Fruit fly (Drosophila melanogaster): ENCODE results near the gene CG3430.

Gene CG3430

dm6 chr2L:6918517-6919202, 38.1 kb upstream of the CG3430 start, which contains the start of gene nop5 (continued):
- TF ChIP-seq CG11093 (GFP tag; IDR thresholded peaks at IDR 0.05) (no peak), CG13296 (GFP tag; optimal IDR thresholded peaks at IDR 0.05) (peak; percentile 81), hkb (optimal IDR thresholded peaks at IDR 0.05) (no peak), hkb (GFP tag; IDR thresholded peaks at IDR 0.05) (no peak), CG4282 (GFP tag; optimal IDR thresholded peaks at IDR 0.05) (no peak), cas (GFP tag; IDR thresholded peaks at IDR 0.05) (no peak), CG16779 (GFP tag; IDR thresholded peaks at IDR 0.05) (no peak), shn (GFP tag; optimal IDR thresholded peaks at IDR 0.05) (no peak), CG12744 (GFP tag; optimal IDR thresholded peaks at IDR 0.05) (no peak), CG2712 (tag; optimal IDR thresholded peaks at IDR 0.05) (peak; percentile 83), gem (tag; optimal IDR thresholded peaks at IDR 0.05) (peak; percentile 85), CG7745 (tag; optimal IDR thresholded peaks at IDR 0.05) (peak; percentile 26), CG18619 (GFP tag; optimal IDR thresholded peaks at IDR 0.05) (peak; percentile 83), CG33557 (GFP tag; optimal IDR thresholded peaks at IDR 0.05) (peak; percentile 74), z (GFP tag; IDR thresholded peaks at IDR 0.05) (no peak), Max (GFP tag; optimal IDR thresholded peaks at IDR 0.05) (peak; percentile 60), CG1233 (GFP tag; optimal IDR thresholded peaks at IDR 0.05) (peak; percentile 76), Deaf1 (tag; optimal IDR thresholded peaks at IDR 0.05) (peak; percentile 4), Hand (GFP tag; optimal IDR thresholded peaks at IDR 0.05) (peak; percentile 56), dysf (GFP tag; IDR thresholded peaks at IDR 0.05) (peak; percentile 64; the same call in 2 of the 3 replicates), CG9727 (GFP tag; optimal IDR thresholded peaks at IDR 0.05) (peak; percentile 81), gce (GFP tag; IDR thresholded peaks at IDR 0.05) (no peak), CG4328 (GFP tag; optimal IDR thresholded peaks at IDR 0.05) (peak; percentile 84), CG11456 (GFP tag; IDR thresholded peaks at IDR 0.05) (0 out of 3 replicates have a peak, but pooled peaks have one; percentile 8), pros (GFP tag; optimal IDR thresholded peaks at IDR 0.05) (peak; percentile 37), Awh (GFP tag; IDR thresholded peaks at IDR 0.05) (no peak), grau (tag; optimal IDR thresholded peaks at IDR 0.05) (peak; percentile 80), Bdp1 (GFP tag; optimal IDR thresholded peaks at IDR 0.05) (no peak), esg (GFP tag; conservative IDR thresholded peaks at IDR 0.05) (no peak), Adf1 (GFP tag; IDR thresholded peaks at IDR 0.05) (no peak), fd102C (GFP tag; optimal IDR thresholded peaks at IDR 0.05) (no peak), Usf (GFP tag; optimal IDR thresholded peaks at IDR 0.05) (peak; percentile 59), CG13624 (GFP tag; optimal IDR thresholded peaks at IDR 0.05) (no peak), CG10147 (GFP tag; optimal IDR thresholded peaks at IDR 0.05) (peak; percentile 80), Bgb (GFP tag; IDR thresholded peaks at IDR 0.05; ENCODE audit: partially characterized antibody) (no peak), B-H2 (GFP tag; optimal IDR thresholded peaks at IDR 0.05) (peak; percentile 72), MTF-1 (GFP tag; optimal IDR thresholded peaks at IDR 0.05; ENCODE audit: borderline replicate concordance) (no peak), onecut (GFP tag; IDR thresholded peaks at IDR 0.05) (0 out of 2 replicates have a peak, but pooled peaks have one; percentile 4), Asciz (GFP tag; optimal IDR thresholded peaks at IDR 0.05) (no peak), bigmax (GFP tag; optimal IDR thresholded peaks at IDR 0.05) (peak; percentile 93), Fer3 (tag; optimal IDR thresholded peaks at IDR 0.05) (peak; percentile 56), CG9437 (GFP tag; optimal IDR thresholded peaks at IDR 0.05) (peak; percentile 81), jumu (GFP tag; optimal IDR thresholded peaks at IDR 0.05) (no peak), CG3163 (GFP tag; optimal IDR thresholded peaks at IDR 0.05) (no peak), Optix (GFP tag; IDR thresholded peaks at IDR 0.05) (no peak), bsh (GFP tag; optimal IDR thresholded peaks at IDR 0.05) (peak in 1 of 2 experiments; percentile 54), Atf3 (GFP tag; optimal IDR thresholded peaks at IDR 0.05) (no peak), CG17829 (tag; optimal IDR thresholded peaks at IDR 0.05) (peak; percentile 78), Aef1 (GFP tag; IDR thresholded peaks at IDR 0.05) (no peak), zfh2 (GFP tag; optimal IDR thresholded peaks at IDR 0.05) (no peak)

Data from whole organism, embryonic.